Worm (Caenorhabditis elegans) whole organism, young adult: ENCODE results near the gene C16C10.1.

Experiments
- B0019.2 ChIP-seq: fragments of 200-800 bp; sonication (Bioruptor generic); conservative IDR thresholded peaks from 2 replicates; pipeline ENCODE4 v1.3.6; 2022; ENCODE audit warnings: missing genetic modification reagents, missing genetic modification characterization, missing compliant biosample characterization
- B0035.1 ChIP-seq: sonication (generic microtip); optimal IDR thresholded peaks from 2 replicates; lab custom pipeline; 2016; ENCODE audit warnings: missing genetic modification characterization, mild to moderate bottlenecking, missing compliant biosample characterization, missing genotype, missing genetic modification reagents
- C06A6.2 ChIP-seq: fragments of 200-800 bp; sonication (Bioruptor generic); conservative IDR thresholded peaks from 2 replicates; pipeline ENCODE4 v1.3.6; 2022; ENCODE audit warnings: missing genetic modification characterization, missing compliant biosample characterization
- F10E7.11 ChIP-seq: sonication (generic microtip); optimal IDR thresholded peaks from 2 replicates; lab custom pipeline; 2017; ENCODE audit warnings: mild to moderate bottlenecking, missing genetic modification characterization, moderate library complexity, missing compliant biosample characterization
- F33H1.4 ChIP-seq: fragments of 200-800 bp; sonication (Bioruptor generic); IDR thresholded peaks from 2 replicates; pipeline ENCODE4 v1.3.6; 2022; ENCODE audit warnings: missing genetic modification reagents, missing genetic modification characterization, missing compliant biosample characterization
- F37B4.10 ChIP-seq: fragments of 200-800 bp; sonication (Bioruptor generic); IDR thresholded peaks from 2 replicates; pipeline ENCODE4 v1.3.6; 2022; ENCODE audit warnings: missing genetic modification characterization, missing compliant biosample characterization
- F57A8.1 ChIP-seq: fragments of 200-800 bp; sonication (Bioruptor generic); optimal IDR thresholded peaks from 2 replicates; lab custom pipeline; 2018; ENCODE audit warnings: mild to moderate bottlenecking, missing genetic modification characterization, moderate library complexity, missing compliant biosample characterization
- K12H6.12 ChIP-seq: fragments of 200-800 bp; sonication (Bioruptor generic); optimal IDR thresholded peaks from 2 replicates; lab custom pipeline; 2018; ENCODE audit warnings: mild to moderate bottlenecking, missing genetic modification characterization, missing compliant biosample characterization
- T07F8.4 ChIP-seq: sonication (generic microtip); optimal IDR thresholded peaks from 2 replicates; lab custom pipeline; 2016; ENCODE audit warnings: mild to moderate bottlenecking, missing genetic modification characterization, moderate library complexity, missing compliant biosample characterization
- akir-1 ChIP-seq: fragments of 200-800 bp; sonication (Bioruptor generic); optimal IDR thresholded peaks from 2 replicates; lab custom pipeline; 2018; ENCODE audit warnings: mild to moderate bottlenecking, missing genetic modification characterization, moderate library complexity, missing compliant biosample characterization
- ama-1 ChIP-seq, 3 experiments: fragments of 150-350 bp in 1 of 3; sonication (generic microtip) in 2 of 3; optimal IDR thresholded peaks; 2 replicates each; lab custom pipeline; 2014 to 2018; ENCODE audit warnings: missing biosample characterization in 2 of 3, missing genetic modification characterization in 2 of 3, missing genetic modification reagents in 2 of 3
- aptf-3 ChIP-seq: fragments of 200-800 bp; sonication (Bioruptor generic); IDR thresholded peaks from 2 replicates; pipeline ENCODE4 v1.3.6; 2022; ENCODE audit warnings: missing genetic modification characterization, missing compliant biosample characterization
- athp-1 ChIP-seq: sonication (generic microtip); optimal IDR thresholded peaks from 2 replicates; lab custom pipeline; 2017; ENCODE audit warnings: mild to moderate bottlenecking, missing genetic modification characterization, missing compliant biosample characterization
- ceh-100 ChIP-seq: fragments of 200-800 bp; sonication (Bioruptor generic); IDR thresholded peaks from 2 replicates; pipeline ENCODE4 v1.3.6; 2022; ENCODE audit warnings: missing genetic modification reagents, missing genetic modification characterization, missing compliant biosample characterization
- ceh-27 ChIP-seq: fragments of 200-800 bp; sonication (Bioruptor generic); optimal IDR thresholded peaks from 2 replicates; lab custom pipeline; 2018; ENCODE audit warnings: mild to moderate bottlenecking, missing genetic modification characterization, moderate library complexity, missing compliant biosample characterization
- ceh-58 ChIP-seq: fragments of 200-800 bp; sonication (Bioruptor generic); IDR thresholded peaks from 2 replicates; pipeline ENCODE4 v1.3.6; 2022; ENCODE audit warnings: missing genetic modification characterization, missing compliant biosample characterization
- chd-7 ChIP-seq: sonication (generic microtip); optimal IDR thresholded peaks from 2 replicates; lab custom pipeline; 2016; ENCODE audit warnings: mild to moderate bottlenecking, missing genetic modification characterization, moderate library complexity, missing compliant biosample characterization
- dox-1 ChIP-seq: fragments of 200-800 bp; sonication (Bioruptor generic); IDR thresholded peaks from 2 replicates; pipeline ENCODE4 v1.3.6; 2022; ENCODE audit warnings: missing genetic modification reagents, missing genetic modification characterization, missing compliant biosample characterization
- ets-4 ChIP-seq: fragments of 200-800 bp; sonication (Bioruptor generic); optimal IDR thresholded peaks from 2 replicates; lab custom pipeline; 2018; ENCODE audit warnings: mild to moderate bottlenecking, missing genetic modification characterization, missing compliant biosample characterization
- gei-17 ChIP-seq: fragments of 200-800 bp; sonication (Bioruptor generic); optimal IDR thresholded peaks from 2 replicates; lab custom pipeline; 2018; ENCODE audit warnings: mild to moderate bottlenecking, missing genetic modification characterization, missing compliant biosample characterization
- hlh-26 ChIP-seq: fragments of 200-800 bp; sonication (Bioruptor generic); conservative IDR thresholded peaks from 2 replicates; pipeline ENCODE4 v1.3.6; 2022; ENCODE audit warnings: missing genetic modification reagents, missing genetic modification characterization, missing compliant biosample characterization
- hmg-1.2 ChIP-seq: fragments of 200-800 bp; sonication (Bioruptor generic); IDR thresholded peaks from 2 replicates; pipeline ENCODE4 v1.3.6; 2022; ENCODE audit warnings: missing genetic modification reagents, missing genetic modification characterization, missing compliant biosample characterization
- hmg-20 ChIP-seq: fragments of 200-800 bp; sonication (Bioruptor generic); IDR thresholded peaks from 2 replicates; pipeline ENCODE4 v1.3.6; 2022; ENCODE audit warnings: missing genetic modification reagents, missing genetic modification characterization, missing compliant biosample characterization
- hrde-1 ChIP-seq: sonication (generic microtip); optimal IDR thresholded peaks from 2 replicates; lab custom pipeline; 2016; ENCODE audit warnings: missing genetic modification characterization, mild to moderate bottlenecking, missing compliant biosample characterization, moderate library complexity, missing genotype, missing genetic modification reagents, borderline replicate concordance
- hsf-1 ChIP-seq: fragments of 200-800 bp; sonication (Bioruptor generic); IDR thresholded peaks from 2 replicates; pipeline ENCODE4 v1.3.6; 2022; ENCODE audit warnings: missing genetic modification reagents, missing genetic modification characterization, missing compliant biosample characterization
- let-526 ChIP-seq: fragments of 200-800 bp; sonication (Bioruptor generic); IDR thresholded peaks from 2 replicates; pipeline ENCODE4 v1.3.6; 2022; ENCODE audit warnings: missing genetic modification reagents, missing genetic modification characterization, missing compliant biosample characterization
- let-607 ChIP-seq, 2 experiments: fragments of 200-800 bp in 1 of 2; sonication (Bioruptor generic) in 1 of 2; sonication (generic microtip) in 1 of 2; optimal IDR thresholded peaks; 2 replicates each; lab custom pipeline; 2016 to 2018; ENCODE audit warnings: mild to moderate bottlenecking in 2 of 2, missing compliant biosample characterization in 2 of 2, missing genetic modification characterization in 2 of 2, moderate library complexity in 2 of 2, missing genotype in 1 of 2
- lin-26 ChIP-seq: fragments of 200-800 bp; sonication (Bioruptor generic); IDR thresholded peaks from 2 replicates; pipeline ENCODE4 v1.3.6; 2022; ENCODE audit warnings: missing genetic modification reagents, missing genetic modification characterization, missing compliant biosample characterization
- madf-10 ChIP-seq: sonication (generic microtip); optimal IDR thresholded peaks from 2 replicates; lab custom pipeline; 2016; ENCODE audit warnings: mild to moderate bottlenecking, missing genetic modification characterization, missing compliant biosample characterization
- madf-8 ChIP-seq: fragments of 200-800 bp; sonication (Bioruptor generic); conservative IDR thresholded peaks from 2 replicates; pipeline ENCODE4 v1.3.6; 2022; ENCODE audit warnings: missing genetic modification reagents, missing genetic modification characterization, missing compliant biosample characterization
- mel-28 ChIP-seq: sonication (generic microtip); optimal IDR thresholded peaks from 2 replicates; lab custom pipeline; 2016; ENCODE audit warnings: borderline replicate concordance, mild to moderate bottlenecking, missing genetic modification characterization, missing compliant biosample characterization
- nhr-120 ChIP-seq: fragments of 200-800 bp; sonication (Bioruptor generic); IDR thresholded peaks from 2 replicates; pipeline ENCODE4 v1.3.6; 2022; ENCODE audit warnings: missing genetic modification characterization, missing compliant biosample characterization
- pbrm-1 ChIP-seq: fragments of 200-800 bp; sonication (Bioruptor generic); IDR thresholded peaks from 2 replicates; pipeline ENCODE4 v1.3.6; 2022; ENCODE audit warnings: missing genetic modification reagents, missing genetic modification characterization, missing compliant biosample characterization
- rec-8 ChIP-seq, 2 experiments: sonication (generic microtip); optimal IDR thresholded peaks; 2 replicates each; lab custom pipeline; 2016; ENCODE audit warnings: mild to moderate bottlenecking in 2 of 2, missing genetic modification characterization in 2 of 2, missing genetic modification reagents in 2 of 2, missing genotype in 2 of 2, missing biosample characterization in 1 of 2, missing compliant biosample characterization in 1 of 2, moderate library complexity in 1 of 2
- rpc-1 ChIP-seq, 2 experiments: fragments of 150-350 bp in 1 of 2; sonication (generic microtip) in 1 of 2; optimal IDR thresholded peaks; 2 replicates each; lab custom pipeline; 2014 to 2018; ENCODE audit warnings: missing biosample characterization in 1 of 2, missing genetic modification characterization in 1 of 2, missing genetic modification reagents in 1 of 2, missing genotype in 1 of 2
- snpc-1.3 ChIP-seq: sonication (generic microtip); optimal IDR thresholded peaks from 2 replicates; lab custom pipeline; 2017; ENCODE audit warnings: missing genetic modification characterization, mild to moderate bottlenecking, missing compliant biosample characterization, antibody characterized with exemption, moderate library complexity, missing genotype, missing genetic modification reagents; ENCODE audit not compliant: insufficient read depth
- snpc-4 ChIP-seq, 5 experiments: fragments of 150-350 bp in 1 of 5; sonication (generic microtip) in 4 of 5; optimal IDR thresholded peaks; 2 replicates each; lab custom pipeline; 2014 to 2018; ENCODE audit warnings: missing genetic modification characterization in 5 of 5, missing biosample characterization in 3 of 5, antibody characterized with exemption in 2 of 5, mild to moderate bottlenecking in 2 of 5, missing compliant biosample characterization in 2 of 5, missing genotype in 2 of 5, moderate library complexity in 2 of 5, missing genetic modification reagents in 1 of 5
- somi-1 ChIP-seq: fragments of 200-800 bp; sonication (Bioruptor generic); optimal IDR thresholded peaks from 2 replicates; lab custom pipeline; 2018; ENCODE audit warnings: mild to moderate bottlenecking, missing genetic modification characterization, missing compliant biosample characterization
- tbp1 ChIP-seq: fragments of 200-800 bp; sonication (Bioruptor generic); optimal IDR thresholded peaks from 2 replicates; lab custom pipeline; 2018; ENCODE audit warnings: mild to moderate bottlenecking, missing genetic modification characterization, missing compliant biosample characterization
- unc-130 ChIP-seq: sonication (generic microtip); optimal IDR thresholded peaks from 2 replicates; lab custom pipeline; 2016; ENCODE audit warnings: missing genetic modification reagents, missing genetic modification characterization, missing compliant biosample characterization
- unc-62 ChIP-seq: fragments of 150-350 bp; optimal IDR thresholded peaks from 2 replicates; lab custom pipeline; 2014; ENCODE audit warnings: missing biosample characterization, missing genetic modification reagents, missing genetic modification characterization
- xnd-1 ChIP-seq: sonication (generic microtip); optimal IDR thresholded peaks from 2 replicates; lab custom pipeline; 2016; ENCODE audit warnings: missing genotype, missing genetic modification reagents, missing genetic modification characterization, missing compliant biosample characterization
- zim-3 ChIP-seq: sonication (generic microtip); optimal IDR thresholded peaks from 2 replicates; lab custom pipeline; 2017; ENCODE audit warnings: mild to moderate bottlenecking, missing genetic modification characterization, moderate library complexity, missing compliant biosample characterization
- ztf-26 ChIP-seq: sonication (generic microtip); optimal IDR thresholded peaks from 2 replicates; lab custom pipeline; 2017; ENCODE audit warnings: missing genetic modification characterization, missing compliant biosample characterization

The C16C10.1 gene

ce11 chrIII:4195306-4196008 lies 14.2 kb upstream of the C16C10.1 start (continued):
- TF ChIP-seq C06A6.2 (GFP tag; lab: Robert Waterston, UW) = peak; percentile 58; the same call in 1 of the 2 replicates
- TF ChIP-seq akir-1 (GFP tag; lab: Kevin White, UChicago) = no peak
- peak; percentile 41 for TF ChIP-seq snpc-1.3 (tag; lab: Kevin White, UChicago)
- TF ChIP-seq ets-4 (GFP tag; lab: Kevin White, UChicago) = peak; percentile 11
- TF ChIP-seq rpc-1 (optimal IDR thresholded peaks at IDR 0.05; lab: Kevin White, UChicago) = no peak
- no peak for TF ChIP-seq rpc-1 (tag; optimal IDR thresholded peaks at IDR 0.05; lab: Kevin White, UChicago)
- TF ChIP-seq dox-1 (GFP tag; lab: Robert Waterston, UW) = peak; percentile 46
- TF ChIP-seq pbrm-1 (GFP tag; lab: Robert Waterston, UW) = peak; percentile 55; the same call in 1 of the 2 replicates
- TF ChIP-seq F57A8.1 (GFP tag; lab: Kevin White, UChicago) = no peak
- no peak for TF ChIP-seq unc-62 (GFP tag; lab: Kevin White, UChicago)
- peak; percentile 67 to 89 for TF ChIP-seq let-607 (tag; optimal IDR thresholded peaks at IDR 0.05; lab: Kevin White, UChicago)
- TF ChIP-seq hrde-1 (tag; lab: Kevin White, UChicago) = no peak
- TF ChIP-seq snpc-4 (GFP tag; optimal IDR thresholded peaks at IDR 0.05; lab: Kevin White, UChicago) = no peak
- TF ChIP-seq snpc-4 (tag; optimal IDR thresholded peaks at IDR 0.05; lab: Kevin White, UChicago) = peak in 2 of 4 experiments; percentile 42 to 47
- TF ChIP-seq ceh-27 (GFP tag; lab: Kevin White, UChicago) = peak; percentile 42
- TF ChIP-seq B0019.2 = no peak
- peak; percentile 93 for TF ChIP-seq nhr-120
- no peak for TF ChIP-seq madf-8 (GFP tag; lab: Robert Waterston, UW)
- TF ChIP-seq mel-28 = peak; percentile 54
- peak in 1 of 2 experiments; percentile 29 for TF ChIP-seq rec-8 (tag; optimal IDR thresholded peaks at IDR 0.05; lab: Kevin White, UChicago)
- peak; percentile 63 for TF ChIP-seq F10E7.11 (tag; lab: Kevin White, UChicago)
- no peak for TF ChIP-seq B0035.1 (tag; lab: Kevin White, UChicago)
- no peak for TF ChIP-seq F37B4.10
- TF ChIP-seq ceh-58 (GFP tag; lab: Robert Waterston, UW) = no peak
- TF ChIP-seq hlh-26 (GFP tag; lab: Robert Waterston, UW) = no peak
- 0 out of 2 replicates have a peak, but pooled peaks have one; percentile 49 for TF ChIP-seq let-526
- TF ChIP-seq lin-26 (GFP tag; lab: Robert Waterston, UW) = peak; percentile 41; the same call in 1 of the 2 replicates
- TF ChIP-seq hmg-1.2 (GFP tag; lab: Robert Waterston, UW) = peak; percentile 36; the same call in 1 of the 2 replicates
- 0 out of 2 replicates have a peak, but pooled peaks have one; percentile 11 for TF ChIP-seq F33H1.4 (GFP tag; lab: Robert Waterston, UW)
- peak; percentile 81 for TF ChIP-seq hmg-20 (GFP tag; lab: Robert Waterston, UW)
- TF ChIP-seq chd-7 (tag; lab: Kevin White, UChicago) = peak; percentile 79
- TF ChIP-seq madf-10 (tag; lab: Kevin White, UChicago) = peak; percentile 33
- TF ChIP-seq K12H6.12 (tag; lab: Kevin White, UChicago) = peak; percentile 39
- TF ChIP-seq ama-1 (optimal IDR thresholded peaks at IDR 0.05; lab: Kevin White, UChicago) = peak; percentile 96
- peak in 1 of 2 experiments; percentile 68 for TF ChIP-seq ama-1 (GFP tag; optimal IDR thresholded peaks at IDR 0.05; lab: Kevin White, UChicago)
- TF ChIP-seq hsf-1 = peak; percentile 30; the same call in 1 of the 2 replicates
- peak; percentile 41 for TF ChIP-seq tbp1 (GFP tag; lab: Kevin White, UChicago)
- no peak for TF ChIP-seq somi-1 (GFP tag; lab: Kevin White, UChicago)
- TF ChIP-seq athp-1 (tag; lab: Kevin White, UChicago) = peak; percentile 68
- TF ChIP-seq ztf-26 (tag; lab: Kevin White, UChicago) = peak; percentile 56
- TF ChIP-seq unc-130 (GFP tag; lab: Kevin White, UChicago) = no peak
- TF ChIP-seq ceh-100 (GFP tag; lab: Robert Waterston, UW) = no peak; the same call in 1 of the 2 replicates
- TF ChIP-seq T07F8.4 (tag; lab: Kevin White, UChicago) = no peak
- no peak for TF ChIP-seq aptf-3 (GFP tag; lab: Robert Waterston, UW)
- TF ChIP-seq xnd-1 = no peak
- TF ChIP-seq gei-17 (GFP tag; lab: Kevin White, UChicago) = peak; percentile 73
- TF ChIP-seq zim-3 (tag; lab: Kevin White, UChicago) = peak; percentile 74
